Fruit fly (Drosophila melanogaster) whole organism, wandering third instar larva: ENCODE results near the gene CG7299.
A peak's percentile ranks its signal among the peaks of the same experiment; 100 is the strongest.

Experiments used
- HLH106 ChIP-seq: fragments of 200-800 bp; optimal IDR thresholded peaks from 3 replicates; lab custom pipeline; 2019; ENCODE audit warnings: missing biosample characterization, mild to moderate bottlenecking, missing genetic modification characterization, moderate library complexity
- Jra ChIP-seq: sonication (Bioruptor generic); optimal IDR thresholded peaks from 2 replicates; lab custom pipeline; 2016; ENCODE audit warnings: missing biosample characterization, missing genetic modification characterization
- OdsH ChIP-seq: fragments of 200-800 bp; sonication (Bioruptor generic); optimal IDR thresholded peaks from 2 replicates; lab custom pipeline; 2016; ENCODE audit warnings: missing biosample characterization, mild to moderate bottlenecking, missing genetic modification characterization
- br ChIP-seq: fragments of 200-800 bp; sonication (Bioruptor generic); optimal IDR thresholded peaks from 2 replicates; lab custom pipeline; 2016; ENCODE audit warnings: missing biosample characterization, missing genetic modification characterization
- brk ChIP-seq: fragments of 200-800 bp; sonication (Bioruptor generic); optimal IDR thresholded peaks from 2 replicates; lab custom pipeline; 2016; ENCODE audit warnings: missing biosample characterization, mild to moderate bottlenecking, missing genetic modification characterization
- h ChIP-seq: fragments of 200-800 bp; sonication (Bioruptor generic); optimal IDR thresholded peaks from 3 replicates; lab custom pipeline; 2016; ENCODE audit warnings: missing biosample characterization, mild to moderate bottlenecking, missing genetic modification characterization
- lola ChIP-seq: fragments of >200 bp; optimal IDR thresholded peaks from 2 replicates; lab custom pipeline; 2017; ENCODE audit warnings: missing biosample characterization, missing genetic modification characterization
- psq ChIP-seq: fragments of 200-800 bp; sonication (Bioruptor generic); optimal IDR thresholded peaks from 3 replicates; lab custom pipeline; 2017; ENCODE audit warnings: missing biosample characterization, mild to moderate bottlenecking, missing genetic modification characterization, moderate library complexity
- rgr ChIP-seq: fragments of 200-800 bp; sonication (Bioruptor generic); optimal IDR thresholded peaks from 3 replicates; lab custom pipeline; 2016; ENCODE audit warnings: missing biosample characterization, mild to moderate bottlenecking, missing genetic modification characterization
- sage ChIP-seq: fragments of 200-800 bp; sonication (Bioruptor generic); optimal IDR thresholded peaks from 2 replicates; lab custom pipeline; 2016; ENCODE audit warnings: missing biosample characterization, mild to moderate bottlenecking, missing genetic modification characterization
- sv ChIP-seq: fragments of 200-800 bp; sonication (Bioruptor generic); optimal IDR thresholded peaks from 3 replicates; lab custom pipeline; 2016; ENCODE audit warnings: missing biosample characterization, missing genetic modification characterization
- usp ChIP-seq: fragments of >200 bp; optimal IDR thresholded peaks from 2 replicates; lab custom pipeline; 2017; ENCODE audit warnings: missing biosample characterization, missing genetic modification characterization

- TF ChIP-seq OdsH (GFP tag; lab: Kevin White, UChicago) (peak; percentile 84), HLH106 (tag; lab: Kevin White, UChicago) (peak; percentile 82), sv (peak; percentile 52), lola (GFP tag; lab: Kevin White, UChicago) (no peak), h (GFP tag; lab: Kevin White, UChicago) (peak; percentile 92), usp (no peak), sage (GFP tag; lab: Kevin White, UChicago) (no peak), br (peak; percentile 81), brk (GFP tag; lab: Kevin White, UChicago) (peak; percentile 47), psq (peak; percentile 55), Jra (GFP tag; lab: Kevin White, UChicago) (peak; percentile 39), rgr (GFP tag; lab: Kevin White, UChicago) (peak; percentile 86)
Observed at dm6 chr2L:10703281-10703680, 19.1 kb upstream of the CG7299 start, which contains the start of gene CG6415.
